Worm (Caenorhabditis elegans) whole organism, late embryonic: ENCODE data around the gene sym-4.

Experiments
- C38D4.7 ChIP-seq: fragments of 200-800 bp; sonication (Bioruptor generic); optimal IDR thresholded peaks from 2 replicates; lab custom pipeline; 2018; ENCODE audit warnings: mild to moderate bottlenecking, missing genetic modification characterization, moderate library complexity, missing compliant biosample characterization
- K09A11.1 ChIP-seq: sonication (generic microtip); optimal IDR thresholded peaks from 2 replicates; lab custom pipeline; 2017; ENCODE audit warnings: antibody characterized with exemption, mild to moderate bottlenecking, missing genetic modification characterization, missing compliant biosample characterization; ENCODE audit not compliant: insufficient read depth
- T23F11.4 ChIP-seq: fragments of 200-800 bp; sonication (Bioruptor generic); optimal IDR thresholded peaks from 2 replicates; lab custom pipeline; 2018; ENCODE audit warnings: mild to moderate bottlenecking, missing genetic modification characterization, missing compliant biosample characterization
- Y22D7AL.16 ChIP-seq: sonication (generic microtip); optimal IDR thresholded peaks from 2 replicates; lab custom pipeline; 2016; ENCODE audit warnings: missing genetic modification characterization, missing compliant biosample characterization
- ama-1 ChIP-seq: fragments of 150-350 bp; optimal IDR thresholded peaks from 2 replicates; lab custom pipeline; 2014
- ceh-14 ChIP-seq: sonication (generic microtip); optimal IDR thresholded peaks from 2 replicates; lab custom pipeline; 2016; ENCODE audit warnings: missing genotype, missing genetic modification characterization, missing compliant biosample characterization
- ceh-2 ChIP-seq: sonication (generic microtip); optimal IDR thresholded peaks from 2 replicates; lab custom pipeline; 2016; ENCODE audit warnings: missing genotype, missing genetic modification characterization, missing compliant biosample characterization
- ceh-22 ChIP-seq: sonication (generic microtip); optimal IDR thresholded peaks from 2 replicates; lab custom pipeline; 2017; ENCODE audit warnings: missing biosample characterization, missing genetic modification characterization
- ceh-24 ChIP-seq: sonication (generic microtip); optimal IDR thresholded peaks from 2 replicates; lab custom pipeline; 2016; ENCODE audit warnings: mild to moderate bottlenecking, missing genetic modification characterization, missing compliant biosample characterization
- ceh-31 ChIP-seq: sonication (generic microtip); optimal IDR thresholded peaks from 2 replicates; lab custom pipeline; 2016; ENCODE audit warnings: missing genetic modification characterization, missing compliant biosample characterization
- ceh-6 ChIP-seq: fragments of 200-800 bp; sonication (Bioruptor generic); optimal IDR thresholded peaks from 2 replicates; lab custom pipeline; 2018; ENCODE audit warnings: mild to moderate bottlenecking, missing genetic modification characterization, missing compliant biosample characterization
- ceh-9 ChIP-seq: sonication (generic microtip); optimal IDR thresholded peaks from 2 replicates; lab custom pipeline; 2016; ENCODE audit warnings: mild to moderate bottlenecking, missing genetic modification characterization, inconsistent platforms, missing compliant biosample characterization
- che-1 ChIP-seq: sonication (generic microtip); optimal IDR thresholded peaks from 2 replicates; lab custom pipeline; 2016; ENCODE audit warnings: mild to moderate bottlenecking, missing genetic modification characterization, missing compliant biosample characterization
- elt-2 ChIP-seq: sonication (generic microtip); optimal IDR thresholded peaks from 2 replicates; lab custom pipeline; 2016; ENCODE audit warnings: missing genetic modification reagents, missing genetic modification characterization, missing compliant biosample characterization
- fax-1 ChIP-seq: sonication (generic microtip); optimal IDR thresholded peaks from 2 replicates; lab custom pipeline; 2016; ENCODE audit warnings: missing genotype, missing genetic modification characterization, missing compliant biosample characterization
- fkh-6 ChIP-seq: sonication (generic microtip); optimal IDR thresholded peaks from 2 replicates; lab custom pipeline; 2016; ENCODE audit warnings: missing genetic modification characterization, missing compliant biosample characterization
- lim-6 ChIP-seq: sonication (generic microtip); optimal IDR thresholded peaks from 2 replicates; lab custom pipeline; 2016; ENCODE audit warnings: missing genetic modification characterization, missing compliant biosample characterization
- lin-11 ChIP-seq: fragments of 200-800 bp; sonication (Bioruptor generic); optimal IDR thresholded peaks from 2 replicates; lab custom pipeline; 2018; ENCODE audit warnings: mild to moderate bottlenecking, missing genetic modification characterization, missing compliant biosample characterization
- mec-3 ChIP-seq: sonication (generic microtip); optimal IDR thresholded peaks from 2 replicates; lab custom pipeline; 2016; ENCODE audit warnings: borderline replicate concordance, missing genetic modification characterization, missing compliant biosample characterization
- nhr-11 ChIP-seq: fragments of 150-350 bp; optimal IDR thresholded peaks from 2 replicates; lab custom pipeline; 2014; ENCODE audit warnings: missing biosample characterization, missing genetic modification characterization
- nhr-232 ChIP-seq: sonication (generic microtip); optimal IDR thresholded peaks from 2 replicates; lab custom pipeline; 2016; ENCODE audit warnings: missing genetic modification characterization, missing compliant biosample characterization
- npax-4 ChIP-seq: sonication (generic microtip); optimal IDR thresholded peaks from 2 replicates; lab custom pipeline; 2016; ENCODE audit warnings: missing genetic modification characterization, missing compliant biosample characterization
- pag-3 ChIP-seq: sonication (generic microtip); optimal IDR thresholded peaks from 2 replicates; lab custom pipeline; 2016; ENCODE audit warnings: missing compliant biosample characterization, missing genetic modification characterization, borderline replicate concordance
- pat-9 ChIP-seq: fragments of 200-800 bp; sonication (Bioruptor generic); optimal IDR thresholded peaks from 2 replicates; lab custom pipeline; 2018; ENCODE audit warnings: mild to moderate bottlenecking, missing genetic modification characterization, moderate library complexity, missing compliant biosample characterization
- pax-1 ChIP-seq: fragments of 150-350 bp; optimal IDR thresholded peaks from 2 replicates; lab custom pipeline; 2014; ENCODE audit warnings: missing biosample characterization, missing genetic modification characterization
- pqm-1 ChIP-seq: sonication (generic microtip); optimal IDR thresholded peaks from 2 replicates; lab custom pipeline; 2016; ENCODE audit warnings: missing genetic modification characterization, missing compliant biosample characterization
- pros-1 ChIP-seq: fragments of 150-350 bp; optimal IDR thresholded peaks from 2 replicates; lab custom pipeline; 2014; ENCODE audit warnings: missing biosample characterization, missing genetic modification reagents, missing genetic modification characterization
- ref-2 ChIP-seq: sonication (generic microtip); optimal IDR thresholded peaks from 2 replicates; lab custom pipeline; 2016; ENCODE audit warnings: missing genetic modification characterization, missing compliant biosample characterization
- rnt-1 ChIP-seq: sonication (generic microtip); optimal IDR thresholded peaks from 2 replicates; lab custom pipeline; 2016; ENCODE audit warnings: missing genetic modification characterization, missing compliant biosample characterization
- sox-2 ChIP-seq: fragments of 200-800 bp; sonication (Bioruptor generic); IDR thresholded peaks from 2 replicates; pipeline ENCODE4 v1.3.6; 2022; ENCODE audit warnings: missing genetic modification reagents, missing genetic modification characterization, missing compliant biosample characterization
- sox-4 ChIP-seq: sonication (generic microtip); optimal IDR thresholded peaks from 2 replicates; lab custom pipeline; 2017; ENCODE audit warnings: mild to moderate bottlenecking, missing genetic modification characterization, inconsistent platforms, missing compliant biosample characterization
- syd-9 ChIP-seq: sonication (generic microtip); optimal IDR thresholded peaks from 2 replicates; lab custom pipeline; 2016; ENCODE audit warnings: mild to moderate bottlenecking, missing genetic modification characterization, moderate library complexity, missing compliant biosample characterization
- tbx-2 ChIP-seq: sonication (generic microtip); optimal IDR thresholded peaks from 2 replicates; lab custom pipeline; 2016; ENCODE audit warnings: missing genetic modification characterization, missing compliant biosample characterization
- unc-55 ChIP-seq: sonication (generic microtip); optimal IDR thresholded peaks from 2 replicates; lab custom pipeline; 2017; ENCODE audit warnings: missing biosample characterization, missing genetic modification reagents, missing genetic modification characterization
- unc-86 ChIP-seq: sonication (generic microtip); optimal IDR thresholded peaks from 2 replicates; lab custom pipeline; 2016; ENCODE audit warnings: missing genetic modification characterization, missing compliant biosample characterization
- zip-5 ChIP-seq: sonication (generic microtip); optimal IDR thresholded peaks from 2 replicates; lab custom pipeline; 2016; ENCODE audit warnings: missing genetic modification characterization, missing compliant biosample characterization
- ztf-16 ChIP-seq: sonication (generic microtip); optimal IDR thresholded peaks from 2 replicates; lab custom pipeline; 2017; ENCODE audit warnings: missing genetic modification characterization, missing compliant biosample characterization

sym-4 gene

DNA sequence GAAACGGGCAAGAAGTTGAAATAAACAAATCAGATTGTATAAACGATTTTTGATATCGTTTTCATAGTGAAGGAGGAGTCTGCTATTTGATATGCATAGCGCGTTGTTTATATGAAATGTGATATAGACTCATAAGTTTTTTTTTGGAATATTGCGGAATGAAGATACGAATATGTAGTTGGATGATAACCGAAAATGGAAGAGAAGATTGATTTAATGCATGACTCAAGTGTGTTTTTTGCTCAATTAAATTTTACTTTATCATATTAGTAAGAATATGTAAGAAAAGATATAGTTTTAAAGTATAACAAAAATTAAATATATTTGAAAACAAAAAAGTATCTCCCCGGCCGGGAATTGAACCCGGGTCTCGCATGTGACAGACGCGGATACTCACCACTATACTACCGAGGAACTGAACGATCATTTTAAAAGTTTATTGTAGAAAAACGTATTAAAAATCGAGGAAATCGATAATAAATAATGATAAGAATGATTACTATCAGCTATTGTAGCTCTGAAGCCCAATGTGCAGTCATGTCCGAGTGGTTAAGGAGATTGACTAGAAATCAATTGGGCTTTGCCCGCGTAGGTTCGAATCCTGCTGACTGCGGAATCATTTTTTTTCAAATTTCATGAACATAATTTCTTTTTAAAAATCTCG lies 7.6 kb downstream of the sym-4 start, which contains the start of gene lgc-25:
TSS of gene lgc-25 (minus strand) at position 51 of the 664 bp plus-strand sequence.
- no peak for TF ChIP-seq unc-86
- TF ChIP-seq fkh-6 (tag; lab: Kevin White, UChicago), result no peak
- TF ChIP-seq sox-4 (tag; lab: Kevin White, UChicago), result no peak
- no peak for TF ChIP-seq rnt-1 (tag; lab: Kevin White, UChicago)
- no peak for TF ChIP-seq nhr-232
- TF ChIP-seq npax-4, result no peak
- TF ChIP-seq tbx-2 (tag; lab: Kevin White, UChicago), result no peak
- no peak for TF ChIP-seq ceh-22 (tag; lab: Kevin White, UChicago)
- TF ChIP-seq fax-1 (tag; lab: Kevin White, UChicago), result no peak
- no peak for TF ChIP-seq ceh-2
- no peak for TF ChIP-seq ceh-31 (tag; lab: Kevin White, UChicago)
- no peak for TF ChIP-seq sox-2
- no peak for TF ChIP-seq che-1 (tag; lab: Kevin White, UChicago)
- TF ChIP-seq Y22D7AL.16 (tag; lab: Kevin White, UChicago), result no peak

ce11 chrX:14156913-14157312 lies 12.5 kb downstream of the sym-4 start, which contains the start of gene ceh-90:
ceh-90 (minus strand) TSS chrX:14157013.
- no peak for TF ChIP-seq pqm-1 (tag; lab: Kevin White, UChicago)
- TF ChIP-seq elt-2 (tag; lab: Kevin White, UChicago), result no peak
- no peak for TF ChIP-seq pag-3 (tag; lab: Kevin White, UChicago)
- no peak for TF ChIP-seq fkh-6 (tag; lab: Kevin White, UChicago)
- no peak for TF ChIP-seq T23F11.4 (GFP tag; lab: Kevin White, UChicago)
- TF ChIP-seq C38D4.7 (GFP tag; lab: Kevin White, UChicago), result no peak
- no peak for TF ChIP-seq lin-11 (tag; lab: Kevin White, UChicago)
- no peak for TF ChIP-seq ceh-14 (tag; lab: Kevin White, UChicago)
- TF ChIP-seq rnt-1 (tag; lab: Kevin White, UChicago), result no peak
- TF ChIP-seq ztf-16 (tag; lab: Kevin White, UChicago), result no peak
- no peak for TF ChIP-seq lim-6 (tag; lab: Kevin White, UChicago)
- TF ChIP-seq ceh-24, result no peak
- no peak for TF ChIP-seq K09A11.1
- no peak for TF ChIP-seq pros-1 (tag; lab: Kevin White, UChicago)
- TF ChIP-seq pax-1 (tag; lab: Kevin White, UChicago), result no peak

ce11 chrX:14152644-14153043 lies 16.8 kb downstream of the sym-4 start:
- TF ChIP-seq nhr-11 (tag; lab: Kevin White, UChicago) (no peak), ref-2 (tag; lab: Kevin White, UChicago) (no peak), C38D4.7 (GFP tag; lab: Kevin White, UChicago) (no peak), pros-1 (tag; lab: Kevin White, UChicago) (no peak), rnt-1 (tag; lab: Kevin White, UChicago) (no peak), ama-1 (lab: Kevin White, UChicago) (no peak), pat-9 (tag; lab: Kevin White, UChicago) (no peak), unc-55 (GFP tag; lab: Kevin White, UChicago) (no peak), pqm-1 (tag; lab: Kevin White, UChicago) (no peak), zip-5 (tag; lab: Kevin White, UChicago) (no peak), syd-9 (tag; lab: Kevin White, UChicago) (no peak), ceh-6 (GFP tag; lab: Kevin White, UChicago) (no peak), elt-2 (tag; lab: Kevin White, UChicago) (no peak), mec-3 (tag; lab: Kevin White, UChicago) (no peak), unc-86 (no peak), ceh-9 (tag; lab: Kevin White, UChicago) (no peak)
